Worm (Caenorhabditis elegans): ENCODE measurements around the gene F18C5.10.

DNA sequence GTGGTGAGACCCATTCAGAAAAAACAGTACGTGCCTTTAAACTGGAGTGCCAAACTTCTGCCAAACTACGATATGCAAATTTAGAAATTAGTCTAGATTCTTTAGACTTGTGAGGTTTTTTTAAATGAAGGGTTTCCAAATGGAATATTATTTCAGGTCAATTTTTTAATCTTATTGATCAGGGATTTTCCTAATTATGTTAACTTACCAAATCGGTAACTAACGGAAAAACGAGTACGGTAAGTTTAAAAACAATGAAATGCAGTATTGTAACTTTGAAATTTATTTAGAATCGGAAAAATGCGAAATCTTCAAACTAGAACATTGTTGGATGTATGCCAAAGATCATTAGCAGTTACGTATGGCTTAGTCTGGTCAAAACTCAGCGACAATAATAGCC lies 45.0 kb downstream of the F18C5.10 start, which contains the start of gene C56E6.7:
- TF ChIP-seq hmg-1.2 (GFP tag; IDR thresholded peaks at IDR 0.05) (no peak), ztf-18 (tag; optimal IDR thresholded peaks at IDR 0.05) (no peak), Y56A3A.18 (GFP tag; IDR thresholded peaks at IDR 0.05) (no peak), xnd-1 (tag; optimal IDR thresholded peaks at IDR 0.05) (no peak), Y79H2A.3 (GFP tag; conservative IDR thresholded peaks at IDR 0.05) (no peak), F52B5.7 (tag; optimal IDR thresholded peaks at IDR 0.05) (no peak), snpc-4 (GFP tag; optimal IDR thresholded peaks at IDR 0.05) (no peak), snpc-4 (tag; optimal IDR thresholded peaks at IDR 0.05) (no peak), hsf-1 (GFP tag; IDR thresholded peaks at IDR 0.05) (no peak)
